Worm (Caenorhabditis elegans): ENCODE data around the gene scc-1.

- TF ChIP-seq ztf-29 (GFP tag; IDR thresholded peaks at IDR 0.05): no peak
- no peak for TF ChIP-seq flt-1 (GFP tag; IDR thresholded peaks at IDR 0.05)
- no peak for TF ChIP-seq cog-1 (tag; optimal IDR thresholded peaks at IDR 0.05)
- no peak for TF ChIP-seq klf-2 (GFP tag; conservative IDR thresholded peaks at IDR 0.05)
- TF ChIP-seq ref-1 (GFP tag; conservative IDR thresholded peaks at IDR 0.05): no peak
Measured at ce11 chrII:4736585-4736984, 38.1 kb downstream of the scc-1 start.

Measured in whole organism, midembryonic.